Worm (Caenorhabditis elegans) whole organism, L4 larva: ENCODE data around the gene far-7.

Source experiments
- Y105C5A.15 ChIP-seq: fragments of 200-800 bp; sonication (Bioruptor generic); IDR thresholded peaks from 2 replicates; pipeline ENCODE4 v1.3.6; 2022; ENCODE audit warnings: missing genetic modification characterization, missing compliant biosample characterization
- aha-1 ChIP-seq: fragments of 150-350 bp; peaks from one replicate; lab custom pipeline; 2014; ENCODE audit warnings: missing biosample characterization, missing genetic modification characterization
- egl-43 ChIP-seq: fragments of 200-800 bp; sonication (Bioruptor generic); IDR thresholded peaks from 2 replicates; pipeline ENCODE4 v1.3.6; 2022; ENCODE audit warnings: missing genetic modification reagents, missing genetic modification characterization, missing compliant biosample characterization
- hlh-30 ChIP-seq: sonication (generic microtip); optimal IDR thresholded peaks from 2 replicates; lab custom pipeline; 2017; ENCODE audit warnings: antibody characterized with exemption, mild to moderate bottlenecking, missing genetic modification characterization, missing compliant biosample characterization; ENCODE audit not compliant: insufficient read depth
- lin-39 ChIP-seq: fragments of 150-350 bp; optimal IDR thresholded peaks from 2 replicates; lab custom pipeline; 2014; ENCODE audit warnings: missing biosample characterization, missing genetic modification reagents, missing genetic modification characterization
- zfp-3 ChIP-seq: fragments of 200-800 bp; sonication (Bioruptor generic); conservative IDR thresholded peaks from 2 replicates; pipeline ENCODE4 v1.3.6; 2022; ENCODE audit warnings: missing genetic modification reagents, missing genetic modification characterization, missing compliant biosample characterization

DNA sequence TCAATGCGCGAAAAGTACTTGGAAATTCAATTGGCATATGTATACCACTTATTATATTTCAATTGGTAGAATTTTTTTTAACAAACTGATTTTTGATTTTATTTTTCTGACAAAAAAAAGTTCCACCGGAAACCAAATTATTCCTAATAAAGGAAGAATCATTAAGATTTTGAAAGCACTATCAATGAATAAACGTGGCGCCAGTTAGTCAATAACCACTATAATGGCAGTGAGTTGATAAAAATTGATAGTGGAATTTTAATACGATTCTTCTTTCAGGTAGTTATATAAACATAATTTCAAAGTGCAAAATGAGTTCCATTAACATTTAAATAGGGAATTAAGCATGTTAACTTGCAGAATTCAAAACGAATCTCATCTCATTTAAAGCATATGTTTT, 13.9 kb upstream of the far-7 start, which contains the start of gene col-69:
- TF ChIP-seq Y105C5A.15 (GFP tag; lab: Robert Waterston, UW) (no peak), lin-39 (tag; lab: Kevin White, UChicago) (no peak), egl-43 (GFP tag; lab: Robert Waterston, UW) (no peak), zfp-3 (GFP tag; lab: Robert Waterston, UW) (no peak), hlh-30 (tag; lab: Kevin White, UChicago) (no peak), aha-1 (tag; lab: Kevin White, UChicago) (no peak)
